Fruit fly (Drosophila melanogaster) whole organism, embryonic: ENCODE data around the gene CG3448.
A peak's percentile ranks its signal among the peaks of the same experiment; 100 is the strongest.

Experiments
- Ada2b ChIP-seq: fragments of 200-800 bp; sonication (Bioruptor generic); IDR thresholded peaks from 2 replicates; pipeline ENCODE4 v1.3.6; 2022; ENCODE audit warnings: missing biosample characterization, missing genetic modification characterization
- Awh ChIP-seq: fragments of 200-800 bp; sonication (Bioruptor generic); IDR thresholded peaks from 2 replicates; pipeline ENCODE4, ENCODE4 v1.3.6; 2022; ENCODE audit warnings: missing biosample characterization, missing genetic modification characterization
- B-H2 ChIP-seq: fragments of 200-800 bp; sonication (Bioruptor generic); optimal IDR thresholded peaks from 2 replicates; lab custom pipeline; 2018; ENCODE audit warnings: missing biosample characterization, mild to moderate bottlenecking, missing genetic modification characterization
- CG10959 ChIP-seq: fragments of 200-800 bp; sonication (Bioruptor generic); IDR thresholded peaks from 2 replicates; pipeline ENCODE4 v1.3.6; 2022; ENCODE audit warnings: missing biosample characterization, missing genetic modification characterization
- CG11723 ChIP-seq: fragments of 200-800 bp; sonication (Bioruptor generic); optimal IDR thresholded peaks from 2 replicates; lab custom pipeline; 2017; ENCODE audit warnings: missing biosample characterization, mild to moderate bottlenecking, missing genetic modification characterization
- CG1233 ChIP-seq: fragments of 200-800 bp; sonication (Bioruptor generic); optimal IDR thresholded peaks from 4 replicates; lab custom pipeline; 2018; ENCODE audit warnings: missing biosample characterization, mild to moderate bottlenecking, missing genetic modification characterization
- CG12769 ChIP-seq: fragments of 200-800 bp; sonication (Bioruptor generic); optimal IDR thresholded peaks from 2 replicates; lab custom pipeline; 2019; ENCODE audit warnings: missing biosample characterization, mild to moderate bottlenecking, missing genetic modification characterization, moderate library complexity
- CG13287 ChIP-seq: fragments of 200-800 bp; sonication (Bioruptor generic); IDR thresholded peaks from 2 replicates; pipeline ENCODE4 v1.3.6; 2022; ENCODE audit warnings: missing biosample characterization, missing genetic modification characterization; ENCODE audit not compliant: partially characterized antibody
- CG13624 ChIP-seq: fragments of 200-800 bp; sonication (Bioruptor generic); optimal IDR thresholded peaks from 2 replicates; lab custom pipeline; 2016; ENCODE audit warnings: missing biosample characterization, missing genetic modification characterization
- CG17186 ChIP-seq: fragments of 200-800 bp; sonication (Bioruptor generic); optimal IDR thresholded peaks from 3 replicates; lab custom pipeline; 2017; ENCODE audit warnings: missing biosample characterization, missing genetic modification reagents, missing genetic modification characterization
- CG17361 ChIP-seq: fragments of 200-800 bp; sonication (Bioruptor generic); IDR thresholded peaks from 3 replicates; pipeline ENCODE4 v1.3.6; 2022; ENCODE audit warnings: missing biosample characterization, missing genetic modification characterization
- CG17829 ChIP-seq: fragments of 200-800 bp; optimal IDR thresholded peaks from 2 replicates; lab custom pipeline; 2019; ENCODE audit warnings: missing biosample characterization, mild to moderate bottlenecking, missing genetic modification characterization, moderate library complexity
- CG30020 ChIP-seq: fragments of 200-800 bp; optimal IDR thresholded peaks from 2 replicates; lab custom pipeline; 2019; ENCODE audit warnings: missing biosample characterization, mild to moderate bottlenecking, missing genetic modification characterization, moderate library complexity
- CG33557 ChIP-seq: fragments of 200-800 bp; sonication (Bioruptor generic); optimal IDR thresholded peaks from 2 replicates; lab custom pipeline; 2019; ENCODE audit warnings: missing biosample characterization, mild to moderate bottlenecking, missing genetic modification characterization, moderate library complexity
- CG34422 ChIP-seq: fragments of 200-800 bp; sonication (Bioruptor generic); IDR thresholded peaks from 3 replicates; pipeline ENCODE4 v1.3.6; 2022; ENCODE audit warnings: missing biosample characterization, missing genetic modification characterization
- CG3838 ChIP-seq: fragments of 200-800 bp; sonication (Bioruptor generic); optimal IDR thresholded peaks from 3 replicates; lab custom pipeline; 2016; ENCODE audit warnings: missing biosample characterization, missing genetic modification characterization
- CG7745 ChIP-seq: fragments of 200-800 bp; sonication (Bioruptor generic); optimal IDR thresholded peaks from 2 replicates; lab custom pipeline; 2018; ENCODE audit warnings: missing biosample characterization, mild to moderate bottlenecking, missing genetic modification characterization, moderate library complexity
- CG7786 ChIP-seq: fragments of 200-800 bp; sonication (Bioruptor generic); optimal IDR thresholded peaks from 2 replicates; lab custom pipeline; 2016; ENCODE audit warnings: missing biosample characterization, missing genetic modification characterization
- CG7987 ChIP-seq: fragments of 200-800 bp; sonication (Bioruptor generic); optimal IDR thresholded peaks from 2 replicates; lab custom pipeline; 2018; ENCODE audit warnings: missing biosample characterization, mild to moderate bottlenecking, missing genetic modification characterization, moderate library complexity
- CoRest ChIP-seq: fragments of 200-800 bp; sonication (Bioruptor generic); optimal IDR thresholded peaks from 3 replicates; lab custom pipeline; 2018; ENCODE audit warnings: missing biosample characterization, mild to moderate bottlenecking, missing genetic modification characterization, moderate library complexity
- Dll ChIP-seq: fragments of 200-800 bp; sonication (Bioruptor generic); IDR thresholded peaks from 4 replicates; pipeline ENCODE4 v1.3.6; 2022; ENCODE audit warnings: missing biosample characterization, missing genetic modification characterization; ENCODE audit not compliant: partially characterized antibody
- Ets65A ChIP-seq: fragments of 200-800 bp; sonication (Bioruptor generic); peaks from one replicate; lab custom pipeline; 2016; ENCODE audit warnings: missing biosample characterization, missing genetic modification characterization
- HLH54F ChIP-seq: fragments of 200-800 bp; sonication (Bioruptor generic); optimal IDR thresholded peaks from 3 replicates; lab custom pipeline; 2016; ENCODE audit warnings: missing biosample characterization, missing genetic modification characterization
- HmgZ ChIP-seq: fragments of 200-800 bp; sonication (Bioruptor generic); optimal IDR thresholded peaks from 2 replicates; lab custom pipeline; 2018; ENCODE audit warnings: missing biosample characterization, mild to moderate bottlenecking, missing genetic modification characterization
- Jarid2 ChIP-seq: fragments of 200-800 bp; sonication (Bioruptor generic); optimal IDR thresholded peaks from 3 replicates; lab custom pipeline; 2017; ENCODE audit warnings: mild to moderate bottlenecking, missing biosample characterization, missing genetic modification reagents, missing genetic modification characterization
- Lim3 ChIP-seq: fragments of 200-800 bp; sonication (Bioruptor generic); IDR thresholded peaks from 2 replicates; pipeline ENCODE4 v1.3.6; 2022; ENCODE audit warnings: missing biosample characterization, missing genetic modification characterization
- Med ChIP-seq: fragments of 200-800 bp; sonication (Bioruptor generic); peaks from one replicate; lab custom pipeline; 2016; ENCODE audit warnings: missing biosample characterization, missing genetic modification characterization, mild to moderate bottlenecking, inconsistent platforms, moderate library complexity
- NK7.1 ChIP-seq: fragments of 200-800 bp; sonication (Bioruptor generic); optimal IDR thresholded peaks from 3 replicates; lab custom pipeline; 2016; ENCODE audit warnings: missing biosample characterization, missing genetic modification characterization
- Scr ChIP-seq: fragments of 200-800 bp; sonication (Bioruptor generic); IDR thresholded peaks from 2 replicates; pipeline ENCODE4 v1.3.6; 2022; ENCODE audit warnings: missing biosample characterization, missing genetic modification characterization; ENCODE audit not compliant: partially characterized antibody
- Side ChIP-seq: fragments of 200-800 bp; sonication (Bioruptor generic); optimal IDR thresholded peaks from 2 replicates; lab custom pipeline; 2016; ENCODE audit warnings: missing biosample characterization, missing genetic modification characterization
- bcd ChIP-seq: fragments of 200-800 bp; sonication (Bioruptor generic); optimal IDR thresholded peaks from 2 replicates; lab custom pipeline; 2017; ENCODE audit warnings: missing biosample characterization, mild to moderate bottlenecking, missing genetic modification characterization
- crol ChIP-seq: fragments of 200-800 bp; sonication (Bioruptor generic); IDR thresholded peaks from 2 replicates; pipeline ENCODE4 v1.3.6; 2022; ENCODE audit warnings: missing biosample characterization, missing genetic modification characterization
- dan ChIP-seq: fragments of 200-800 bp; sonication (Bioruptor generic); IDR thresholded peaks from 2 replicates; pipeline ENCODE4 v1.3.6; 2022; ENCODE audit warnings: missing biosample characterization, missing genetic modification characterization
- dpn ChIP-seq, 2 experiments: fragments of 200-800 bp; sonication (Bioruptor generic); optimal IDR thresholded peaks; 3 replicates each; lab custom pipeline; 2016; ENCODE audit warnings: missing biosample characterization in 2 of 2, missing genetic modification characterization in 2 of 2
- ems ChIP-seq: fragments of 200-800 bp; sonication (Bioruptor generic); optimal IDR thresholded peaks from 3 replicates; lab custom pipeline; 2016; ENCODE audit warnings: missing biosample characterization, missing genetic modification characterization
- exex ChIP-seq: fragments of 200-800 bp; sonication (Bioruptor generic); optimal IDR thresholded peaks from 4 replicates; lab custom pipeline; 2018; ENCODE audit warnings: missing biosample characterization, mild to moderate bottlenecking, missing genetic modification characterization, moderate library complexity
- jumu ChIP-seq: fragments of 200-800 bp; sonication (Bioruptor generic); optimal IDR thresholded peaks from 3 replicates; lab custom pipeline; 2016; ENCODE audit warnings: missing biosample characterization, missing genetic modification characterization
- kay ChIP-seq: fragments of 200-800 bp; sonication (Bioruptor generic); optimal IDR thresholded peaks from 2 replicates; lab custom pipeline; 2016; ENCODE audit warnings: missing biosample characterization, missing genetic modification characterization
- ken ChIP-seq: fragments of 200-800 bp; sonication (Bioruptor generic); IDR thresholded peaks from 3 replicates; pipeline ENCODE4 v1.3.6; 2022; ENCODE audit warnings: missing biosample characterization, missing genetic modification characterization
- lilli ChIP-seq: fragments of 200-800 bp; sonication (Bioruptor generic); optimal IDR thresholded peaks from 3 replicates; lab custom pipeline; 2016; ENCODE audit warnings: missing biosample characterization, missing genetic modification characterization
- nerfin-2 ChIP-seq: fragments of 200-800 bp; sonication (Bioruptor generic); IDR thresholded peaks from 2 replicates; pipeline ENCODE4 v1.3.6; 2022; ENCODE audit warnings: missing biosample characterization, missing genetic modification characterization; ENCODE audit not compliant: partially characterized antibody
- pita ChIP-seq: fragments of 200-800 bp; sonication (Bioruptor generic); optimal IDR thresholded peaks from 2 replicates; lab custom pipeline; 2017; ENCODE audit warnings: missing biosample characterization, mild to moderate bottlenecking, missing genetic modification characterization
- pros ChIP-seq: fragments of 200-800 bp; sonication (Bioruptor generic); optimal IDR thresholded peaks from 3 replicates; lab custom pipeline; 2019; ENCODE audit warnings: missing biosample characterization, mild to moderate bottlenecking, missing genetic modification characterization, moderate library complexity
- seq ChIP-seq: fragments of 200-800 bp; sonication (Bioruptor generic); IDR thresholded peaks from 2 replicates; pipeline ENCODE4 v1.3.6; 2022; ENCODE audit warnings: missing biosample characterization, missing genetic modification characterization
- sisA ChIP-seq: fragments of 200-800 bp; sonication (Bioruptor generic); IDR thresholded peaks from 2 replicates; pipeline ENCODE4 v1.3.6; 2022; ENCODE audit warnings: missing biosample characterization, missing genetic modification characterization
- slou ChIP-seq: fragments of 200-800 bp; sonication (Bioruptor generic); optimal IDR thresholded peaks from 3 replicates; lab custom pipeline; 2016; ENCODE audit warnings: missing biosample characterization, missing genetic modification characterization
- sug ChIP-seq: fragments of 200-800 bp; optimal IDR thresholded peaks from 2 replicates; lab custom pipeline; 2019; ENCODE audit warnings: missing biosample characterization, mild to moderate bottlenecking, missing genetic modification characterization, moderate library complexity
- tap ChIP-seq: fragments of 200-800 bp; optimal IDR thresholded peaks from 3 replicates; lab custom pipeline; 2019; ENCODE audit warnings: missing biosample characterization, mild to moderate bottlenecking, missing genetic modification characterization, moderate library complexity
- trem ChIP-seq: fragments of 200-800 bp; optimal IDR thresholded peaks from 3 replicates; lab custom pipeline; 2019; ENCODE audit warnings: missing biosample characterization, mild to moderate bottlenecking, missing genetic modification characterization, moderate library complexity
- z ChIP-seq: fragments of 200-800 bp; sonication (Bioruptor generic); IDR thresholded peaks from 3 replicates; pipeline ENCODE4 v1.3.6; 2022; ENCODE audit warnings: missing biosample characterization, missing genetic modification characterization

CG3448 gene

DNA sequence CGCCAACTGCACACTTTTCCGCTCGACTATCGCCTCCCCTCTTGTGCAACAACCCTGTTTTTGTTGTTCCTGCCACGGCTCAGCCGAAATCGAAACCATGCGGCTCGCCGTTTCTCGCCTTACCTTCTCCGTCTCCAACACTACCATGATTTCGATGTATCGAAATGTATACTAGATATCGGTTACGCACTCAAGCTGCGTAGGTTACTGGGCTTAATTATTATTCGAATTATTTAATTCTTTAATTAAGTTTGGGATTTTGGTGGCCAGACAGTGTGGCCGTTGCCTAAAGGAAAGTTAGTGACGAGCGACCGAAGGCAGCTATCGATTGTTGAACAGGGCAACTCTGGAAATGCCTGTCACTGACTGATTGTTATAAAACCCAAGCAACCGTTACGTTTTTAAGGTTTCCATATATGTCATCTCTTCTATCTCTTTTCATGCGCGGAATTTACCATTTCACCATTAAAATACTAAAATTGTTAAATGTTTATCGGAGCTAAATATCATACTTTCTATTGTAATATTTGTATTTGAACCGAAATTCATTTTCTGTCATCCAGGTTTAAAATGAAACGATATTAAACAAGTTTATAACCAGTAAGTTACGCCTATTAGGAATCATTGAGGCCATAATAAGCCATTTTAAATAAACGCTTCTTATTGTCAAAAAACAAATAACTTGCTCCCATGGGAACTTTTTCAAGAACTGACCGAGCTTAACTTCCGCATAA, 49.0 kb downstream of the CG3448 start, which contains the start of gene eIF4E1 (continued):
- TF ChIP-seq pros (no peak), CG12769 (peak; percentile 18), sug (tag; lab: Kevin White, UChicago) (peak; percentile 14), sisA (GFP tag; lab: Robert Waterston, UW) (peak; percentile 29; the same call in 1 of the 2 replicates), CG13624 (GFP tag; lab: Kevin White, UChicago) (peak; percentile 40), CG11723 (no peak), CG7745 (tag; lab: Kevin White, UChicago) (peak; percentile 57), CG33557 (GFP tag; lab: Kevin White, UChicago) (no peak), crol (GFP tag; lab: Robert Waterston, UW) (no peak), Lim3 (GFP tag; lab: Robert Waterston, UW) (no peak), HmgZ (tag; lab: Kevin White, UChicago) (peak; percentile 42), exex (tag; lab: Kevin White, UChicago) (no peak), tap (no peak), CoRest (peak; percentile 61), Dll (GFP tag; lab: Robert Waterston, UW) (peak; percentile 72), HLH54F (GFP tag; lab: Kevin White, UChicago) (peak; percentile 29), CG34422 (GFP tag; lab: Robert Waterston, UW) (peak; percentile 57; the same call in 2 of the 3 replicates), Scr (GFP tag; lab: Robert Waterston, UW) (peak; percentile 76), Side (GFP tag; lab: Kevin White, UChicago) (no peak), ken (GFP tag; lab: Robert Waterston, UW) (peak; percentile 27; the same call in 2 of the 3 replicates), bcd (peak; percentile 8), CG10959 (GFP tag; lab: Robert Waterston, UW) (no peak), CG7987 (peak; percentile 24), Med (GFP tag; lab: Kevin White, UChicago) (peak; percentile 74), z (GFP tag; lab: Robert Waterston, UW) (no peak), CG13287 (GFP tag; lab: Robert Waterston, UW) (peak; percentile 80), Ada2b (no peak), CG17361 (GFP tag; lab: Robert Waterston, UW) (peak; percentile 28; the same call in 1 of the 3 replicates), Ets65A (peak; percentile 89), dan (no peak), kay (peak; percentile 23), seq (GFP tag; lab: Robert Waterston, UW) (no peak), jumu (GFP tag; lab: Kevin White, UChicago) (peak; percentile 3), Awh (GFP tag; lab: Robert Waterston, UW) (no peak), slou (GFP tag; lab: Kevin White, UChicago) (peak; percentile 9), ems (GFP tag; lab: Kevin White, UChicago) (peak; percentile 37), CG1233 (GFP tag; lab: Kevin White, UChicago) (peak; percentile 1), CG30020 (peak; percentile 14), nerfin-2 (0 out of 2 replicates have a peak, but pooled peaks have one; percentile 42), trem (tag; lab: Kevin White, UChicago) (peak; percentile 57), lilli (peak; percentile 2), CG7786 (GFP tag; lab: Kevin White, UChicago) (no peak), CG17829 (tag; lab: Kevin White, UChicago) (peak; percentile 73), dpn (GFP tag; optimal IDR thresholded peaks at IDR 0.05; lab: Kevin White, UChicago) (peak in 1 of 2 experiments; percentile 62), B-H2 (GFP tag; lab: Kevin White, UChicago) (peak; percentile 2), pita (GFP tag; lab: Kevin White, UChicago) (no peak), NK7.1 (no peak), CG3838 (no peak), CG17186 (peak; percentile 52), Jarid2 (GFP tag; lab: Kevin White, UChicago) (no peak)
